Worm (Caenorhabditis elegans) whole organism, L4 larva: Measurements from ENCODE around the gene C46F2.1.

Experiments used
- ceh-44 ChIP-seq: fragments of 200-800 bp; sonication (Bioruptor generic); IDR thresholded peaks from 2 replicates; pipeline ENCODE4 v1.3.6; 2022; ENCODE audit warnings: missing genetic modification reagents, missing genetic modification characterization, missing compliant biosample characterization
- fos-1 ChIP-seq: fragments of 150-350 bp; optimal IDR thresholded peaks from 2 replicates; lab custom pipeline; 2014; ENCODE audit warnings: missing biosample characterization, missing genetic modification characterization
- nhr-77 ChIP-seq: fragments of 150-350 bp; optimal IDR thresholded peaks from 2 replicates; lab custom pipeline; 2014; ENCODE audit warnings: missing biosample characterization, missing genetic modification characterization
- php-3 ChIP-seq: fragments of 200-800 bp; sonication (Bioruptor generic); IDR thresholded peaks from 2 replicates; pipeline ENCODE4 v1.3.6; 2022; ENCODE audit warnings: missing genetic modification reagents, missing genetic modification characterization, missing compliant biosample characterization
- snpc-4 ChIP-seq: fragments of 150-350 bp; optimal IDR thresholded peaks from 2 replicates; lab custom pipeline; 2014; ENCODE audit warnings: missing biosample characterization, missing genetic modification characterization

- TF ChIP-seq nhr-77: no peak
- TF ChIP-seq ceh-44 (GFP tag; lab: Robert Waterston, UW): no peak
- no peak for TF ChIP-seq fos-1 (tag; lab: Kevin White, UChicago)
- TF ChIP-seq php-3 (GFP tag; lab: Robert Waterston, UW): no peak
- TF ChIP-seq snpc-4: no peak
Measured at ce11 chrX:8030032-8030431, 47.8 kb upstream of the C46F2.1 start.
